Worm (Caenorhabditis elegans): ENCODE measurements around the gene T05C12.1.

Gene T05C12.1

ce11 chrII:8173449-8173848 lies at the start of gene T05C12.1, which contains the start of gene decr-1.3:
Gene T05C12.1, plus strand, starts transcription at chrII:8173680.
Gene decr-1.3, minus strand, starts transcription at chrII:8173549.
- TF ChIP-seq flt-1 (GFP tag; IDR thresholded peaks at IDR 0.05) (no peak), cog-1 (tag; optimal IDR thresholded peaks at IDR 0.05) (no peak), ztf-29 (GFP tag; IDR thresholded peaks at IDR 0.05) (no peak), med-1 (GFP tag; optimal IDR thresholded peaks at IDR 0.05; ENCODE audit: insufficient read depth) (no peak), tab-1 (GFP tag; IDR thresholded peaks at IDR 0.05) (no peak), ztf-23 (GFP tag; IDR thresholded peaks at IDR 0.05) (no peak), klf-2 (GFP tag; conservative IDR thresholded peaks at IDR 0.05) (no peak), T22C8.4 (GFP tag; IDR thresholded peaks at IDR 0.05) (no peak), ref-1 (GFP tag; conservative IDR thresholded peaks at IDR 0.05) (no peak)

ce11 chrII:8124867-8125266 lies 48.6 kb upstream of the T05C12.1 start, which contains the start of gene ire-1:
Gene ire-1, minus strand, starts transcription at chrII:8124910.
- no peak for TF ChIP-seq cog-1 (tag; optimal IDR thresholded peaks at IDR 0.05)
- no peak for TF ChIP-seq med-1 (GFP tag; optimal IDR thresholded peaks at IDR 0.05; ENCODE audit: insufficient read depth)
- no peak for TF ChIP-seq tab-1 (GFP tag; IDR thresholded peaks at IDR 0.05)
- no peak for TF ChIP-seq ref-1 (GFP tag; conservative IDR thresholded peaks at IDR 0.05)
- TF ChIP-seq ztf-29 (GFP tag; IDR thresholded peaks at IDR 0.05): no peak
- no peak for TF ChIP-seq flt-1 (GFP tag; IDR thresholded peaks at IDR 0.05)
- no peak for TF ChIP-seq T22C8.4 (GFP tag; IDR thresholded peaks at IDR 0.05)
- no peak for TF ChIP-seq ztf-23 (GFP tag; IDR thresholded peaks at IDR 0.05)
- TF ChIP-seq klf-2 (GFP tag; conservative IDR thresholded peaks at IDR 0.05): no peak

DNA sequence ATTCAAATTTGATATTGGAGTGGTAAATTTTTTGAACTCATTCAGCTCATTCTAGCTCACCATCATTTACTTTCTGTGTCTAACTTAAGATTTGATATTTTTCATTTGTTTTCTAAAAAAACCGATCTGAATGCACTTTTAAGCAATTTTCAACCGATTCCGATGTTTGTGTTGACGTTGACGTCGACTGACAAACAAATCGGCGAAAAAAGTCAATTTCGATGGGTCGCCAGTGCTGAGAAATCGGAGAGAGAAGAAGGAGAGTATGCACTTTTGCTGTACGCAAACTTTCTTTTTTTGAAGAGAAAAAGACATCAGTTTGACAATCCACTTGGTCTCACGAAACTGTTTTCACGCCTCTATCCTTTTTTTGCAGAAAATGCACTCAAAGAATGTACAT lies 48.0 kb upstream of the T05C12.1 start:
- TF ChIP-seq tab-1 (GFP tag; IDR thresholded peaks at IDR 0.05) (no peak), cog-1 (tag; optimal IDR thresholded peaks at IDR 0.05) (no peak), klf-2 (GFP tag; conservative IDR thresholded peaks at IDR 0.05) (no peak), T22C8.4 (GFP tag; IDR thresholded peaks at IDR 0.05) (no peak), ztf-23 (GFP tag; IDR thresholded peaks at IDR 0.05) (no peak), flt-1 (GFP tag; IDR thresholded peaks at IDR 0.05) (no peak), ztf-29 (GFP tag; IDR thresholded peaks at IDR 0.05) (no peak), ref-1 (GFP tag; conservative IDR thresholded peaks at IDR 0.05) (no peak), med-1 (GFP tag; optimal IDR thresholded peaks at IDR 0.05; ENCODE audit: insufficient read depth) (no peak)

DNA sequence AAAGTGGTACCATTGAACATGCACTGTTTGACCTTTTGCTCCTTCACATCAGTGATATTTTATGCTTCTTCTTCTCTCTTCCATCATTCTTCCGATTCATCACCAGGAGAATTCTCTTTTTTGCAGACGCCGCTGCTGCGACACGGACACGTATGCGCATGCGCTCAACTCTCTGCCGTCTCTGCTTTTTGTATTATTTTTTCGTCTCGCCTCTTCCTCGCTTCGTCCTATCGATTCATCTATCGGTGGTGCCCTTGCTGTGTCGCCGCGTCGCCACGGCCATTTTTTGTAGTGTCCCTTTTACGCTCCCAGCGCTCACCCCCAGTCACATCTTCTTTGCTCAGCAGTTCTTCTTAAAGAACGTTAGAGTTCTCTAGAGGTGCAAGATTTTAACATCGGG lies 47.3 kb upstream of the T05C12.1 start:
- TF ChIP-seq klf-2 (GFP tag; conservative IDR thresholded peaks at IDR 0.05) (peak; percentile 19; the same call in 1 of the 2 replicates), ztf-29 (GFP tag; IDR thresholded peaks at IDR 0.05) (no peak), flt-1 (GFP tag; IDR thresholded peaks at IDR 0.05) (no peak), tab-1 (GFP tag; IDR thresholded peaks at IDR 0.05) (0 out of 2 replicates have a peak, but pooled peaks have one; percentile 14), ztf-23 (GFP tag; IDR thresholded peaks at IDR 0.05) (no peak), cog-1 (tag; optimal IDR thresholded peaks at IDR 0.05) (no peak), T22C8.4 (GFP tag; IDR thresholded peaks at IDR 0.05) (peak; percentile 52), med-1 (GFP tag; optimal IDR thresholded peaks at IDR 0.05; ENCODE audit: insufficient read depth) (no peak), ref-1 (GFP tag; conservative IDR thresholded peaks at IDR 0.05) (no peak)

DNA sequence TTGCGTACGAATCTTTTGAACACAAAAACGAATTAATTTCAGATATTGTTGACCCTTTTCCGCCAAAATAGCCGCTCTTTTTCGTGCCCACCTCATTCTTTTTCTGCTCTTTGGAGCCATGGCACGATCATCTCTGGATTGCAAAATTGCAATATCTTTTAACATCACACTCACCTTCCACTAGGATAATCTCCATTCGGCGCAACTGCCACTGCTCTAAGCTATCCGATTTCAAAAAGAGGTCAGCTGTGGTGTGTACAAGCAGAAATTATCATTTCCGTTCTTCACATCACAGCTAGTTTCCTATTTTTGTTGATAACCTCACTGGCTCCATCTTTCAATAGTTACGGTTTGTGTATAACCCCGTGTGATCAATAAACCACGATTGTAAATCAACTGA lies 46.9 kb upstream of the T05C12.1 start:
- no peak for TF ChIP-seq med-1 (GFP tag; optimal IDR thresholded peaks at IDR 0.05; ENCODE audit: insufficient read depth)
- TF ChIP-seq cog-1 (tag; optimal IDR thresholded peaks at IDR 0.05): no peak
- no peak for TF ChIP-seq ztf-29 (GFP tag; IDR thresholded peaks at IDR 0.05)
- no peak for TF ChIP-seq flt-1 (GFP tag; IDR thresholded peaks at IDR 0.05)
- no peak for TF ChIP-seq ztf-23 (GFP tag; IDR thresholded peaks at IDR 0.05)
- no peak for TF ChIP-seq T22C8.4 (GFP tag; IDR thresholded peaks at IDR 0.05)
- TF ChIP-seq ref-1 (GFP tag; conservative IDR thresholded peaks at IDR 0.05): no peak
- TF ChIP-seq klf-2 (GFP tag; conservative IDR thresholded peaks at IDR 0.05): no peak
- no peak for TF ChIP-seq tab-1 (GFP tag; IDR thresholded peaks at IDR 0.05)

DNA sequence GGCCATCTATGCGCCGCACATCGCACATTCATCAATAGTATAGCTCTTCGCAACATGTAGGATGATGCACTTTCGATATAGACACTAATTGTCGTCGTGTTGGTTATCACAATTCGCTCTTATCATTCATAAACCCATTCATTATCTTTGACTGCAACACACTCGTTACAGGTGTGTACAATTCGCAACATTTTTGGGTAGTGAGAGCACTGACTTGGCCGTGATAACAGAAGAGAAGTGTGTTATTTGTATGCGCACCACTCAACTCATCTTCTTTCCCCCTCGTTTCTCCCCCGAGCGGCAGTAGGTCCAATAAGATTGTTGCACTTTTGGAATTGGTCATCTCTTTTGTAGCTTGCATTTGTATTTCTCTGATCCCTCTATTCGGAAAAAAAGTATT lies 46.2 kb upstream of the T05C12.1 start:
- TF ChIP-seq cog-1 (tag; optimal IDR thresholded peaks at IDR 0.05) (no peak), tab-1 (GFP tag; IDR thresholded peaks at IDR 0.05) (no peak), T22C8.4 (GFP tag; IDR thresholded peaks at IDR 0.05) (no peak), med-1 (GFP tag; optimal IDR thresholded peaks at IDR 0.05; ENCODE audit: insufficient read depth) (no peak), klf-2 (GFP tag; conservative IDR thresholded peaks at IDR 0.05) (no peak), ztf-23 (GFP tag; IDR thresholded peaks at IDR 0.05) (no peak), ref-1 (GFP tag; conservative IDR thresholded peaks at IDR 0.05) (no peak), flt-1 (GFP tag; IDR thresholded peaks at IDR 0.05) (no peak), ztf-29 (GFP tag; IDR thresholded peaks at IDR 0.05) (no peak)

ce11 chrII:8127794-8128193 lies 45.7 kb upstream of the T05C12.1 start:
- TF ChIP-seq flt-1 (GFP tag; IDR thresholded peaks at IDR 0.05) (no peak), ref-1 (GFP tag; conservative IDR thresholded peaks at IDR 0.05) (no peak), tab-1 (GFP tag; IDR thresholded peaks at IDR 0.05) (no peak), ztf-23 (GFP tag; IDR thresholded peaks at IDR 0.05) (no peak), klf-2 (GFP tag; conservative IDR thresholded peaks at IDR 0.05) (no peak), T22C8.4 (GFP tag; IDR thresholded peaks at IDR 0.05) (no peak), med-1 (GFP tag; optimal IDR thresholded peaks at IDR 0.05; ENCODE audit: insufficient read depth) (no peak), cog-1 (tag; optimal IDR thresholded peaks at IDR 0.05) (no peak), ztf-29 (GFP tag; IDR thresholded peaks at IDR 0.05) (no peak)

DNA sequence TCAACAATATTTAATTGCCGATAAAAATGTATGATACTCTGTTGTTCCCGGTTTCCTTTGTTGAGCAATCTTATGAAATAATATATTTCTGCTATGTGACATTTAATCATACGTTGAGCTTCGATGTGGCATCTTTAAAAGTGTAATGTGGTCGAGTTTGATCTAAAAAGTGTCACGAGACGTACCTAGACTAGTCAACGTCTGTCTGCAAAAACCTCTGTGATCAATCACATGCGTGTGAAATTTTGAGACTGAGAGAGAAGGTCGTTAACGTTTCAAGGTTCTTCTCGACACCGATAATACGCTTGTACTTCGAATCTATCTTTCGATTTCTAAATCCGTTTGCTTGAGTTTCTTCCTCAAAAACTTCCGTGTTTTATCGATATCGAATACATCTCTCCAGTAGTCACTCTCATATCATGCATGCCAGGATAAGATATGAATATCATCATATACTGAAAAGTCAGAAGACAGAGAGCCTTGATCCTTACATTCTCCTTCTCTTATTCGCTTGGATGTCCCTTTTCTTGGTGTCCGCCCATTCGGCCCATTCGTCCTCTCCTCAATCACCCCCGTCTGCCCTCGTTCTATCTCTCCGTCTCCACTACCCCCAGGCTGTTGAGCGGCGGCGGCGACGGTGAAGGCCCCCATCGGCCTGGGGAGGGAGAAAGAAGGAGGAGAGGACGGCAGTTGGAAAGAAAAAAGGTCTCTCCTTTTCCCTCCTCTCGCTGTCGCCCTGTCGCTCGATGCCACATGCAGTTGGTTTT lies 45.0 kb upstream of the T05C12.1 start:
- no peak for TF ChIP-seq cog-1 (tag; optimal IDR thresholded peaks at IDR 0.05)
- 0 out of 2 replicates have a peak, but pooled peaks have one; percentile 33 for TF ChIP-seq flt-1 (GFP tag; IDR thresholded peaks at IDR 0.05)
- 0 out of 2 replicates have a peak, but pooled peaks have one; percentile 49 for TF ChIP-seq tab-1 (GFP tag; IDR thresholded peaks at IDR 0.05)
- TF ChIP-seq ztf-23 (GFP tag; IDR thresholded peaks at IDR 0.05): peak; percentile 72

ce11 chrII:8129040-8129387 lies 44.5 kb upstream of the T05C12.1 start:
- TF ChIP-seq ztf-29 (GFP tag; IDR thresholded peaks at IDR 0.05): no peak
- TF ChIP-seq klf-2 (GFP tag; conservative IDR thresholded peaks at IDR 0.05): no peak
- no peak for TF ChIP-seq T22C8.4 (GFP tag; IDR thresholded peaks at IDR 0.05)
- TF ChIP-seq ztf-23 (GFP tag; IDR thresholded peaks at IDR 0.05): no peak
- no peak for TF ChIP-seq med-1 (GFP tag; optimal IDR thresholded peaks at IDR 0.05; ENCODE audit: insufficient read depth)
- TF ChIP-seq cog-1 (tag; optimal IDR thresholded peaks at IDR 0.05): no peak
- TF ChIP-seq ref-1 (GFP tag; conservative IDR thresholded peaks at IDR 0.05): no peak
- no peak for TF ChIP-seq flt-1 (GFP tag; IDR thresholded peaks at IDR 0.05)

Data from whole organism, midembryonic.